Fruit fly (Drosophila melanogaster) S2 (cell line): ENCODE results near the gene CG13043.

Experiments used
- CG8478 ChIP-seq: fragments of >200 bp; optimal IDR thresholded peaks from 2 replicates; lab custom pipeline; 2018
- CTCF ChIP-seq, 2 experiments: fragments of >200 bp; optimal IDR thresholded peaks; 2 replicates each; lab custom pipeline; 2018

dm6 chr3L:16270802-16271332, 34.8 kb downstream of the CG13043 start, which contains the start of the genes CG34248 and CG13067:
- TF ChIP-seq CG8478 (lab: Kevin White, UChicago) (no peak), CTCF (optimal IDR thresholded peaks at IDR 0.05; lab: Kevin White, UChicago) (no peak)
